Worm (Caenorhabditis elegans): Measurements from ENCODE around the gene cwp-5.

The cwp-5 gene

ce11 chrX:13143762-13144732 is 45.7 kb downstream of the cwp-5 start (continued):
- peak; percentile 16 for TF ChIP-seq madf-10 (tag; optimal IDR thresholded peaks at IDR 0.05)
- peak; percentile 18 for TF ChIP-seq F23B12.7 (tag; optimal IDR thresholded peaks at IDR 0.05; ENCODE audit: insufficient read depth)
- peak; percentile 99 for TF ChIP-seq zfh-2 (GFP tag; conservative IDR thresholded peaks at IDR 0.05)
- peak; percentile 1 for TF ChIP-seq pha-4 (tag; optimal IDR thresholded peaks at IDR 0.05)
- peak; percentile 26 for TF ChIP-seq gei-17 (GFP tag; optimal IDR thresholded peaks at IDR 0.05)
- TF ChIP-seq Y53G8AR.9 (GFP tag; conservative IDR thresholded peaks at IDR 0.05), result 0 out of 2 replicates have a peak, but pooled peaks have one; percentile 14
- TF ChIP-seq somi-1 (GFP tag; optimal IDR thresholded peaks at IDR 0.05), result peak; percentile 15
- no peak for TF ChIP-seq hsf-1 (GFP tag; IDR thresholded peaks at IDR 0.05)
- TF ChIP-seq C17E4.6 (GFP tag; IDR thresholded peaks at IDR 0.05), result no peak
- peak; percentile 90 for TF ChIP-seq egrh-3 (GFP tag; IDR thresholded peaks at IDR 0.05)
- peak; percentile 92 for TF ChIP-seq nhr-80 (tag; optimal IDR thresholded peaks at IDR 0.05)
- TF ChIP-seq K12H6.12 (tag; optimal IDR thresholded peaks at IDR 0.05), result peak; percentile 46
- 0 out of 2 replicates have a peak, but pooled peaks have one; percentile 26 for TF ChIP-seq lin-26 (GFP tag; IDR thresholded peaks at IDR 0.05)
- peak; percentile 50; the same call in 1 of the 2 replicates for TF ChIP-seq hmg-1.2 (GFP tag; IDR thresholded peaks at IDR 0.05)
- no peak for TF ChIP-seq fkh-3 (tag; optimal IDR thresholded peaks at IDR 0.05)
- TF ChIP-seq K11D2.4 (GFP tag; IDR thresholded peaks at IDR 0.05), result peak; percentile 57; the same call in 1 of the 2 replicates
- TF ChIP-seq zim-3 (tag; optimal IDR thresholded peaks at IDR 0.05), result peak; percentile 55
- no peak; the same call in 1 of the 2 replicates for TF ChIP-seq egl-44 (GFP tag; IDR thresholded peaks at IDR 0.05)
- no peak for TF ChIP-seq ztf-25 (GFP tag; IDR thresholded peaks at IDR 0.05)
- no peak for TF ChIP-seq attf-6 (GFP tag; IDR thresholded peaks at IDR 0.05)
- TF ChIP-seq atf-7 (tag; optimal IDR thresholded peaks at IDR 0.05), result peak; percentile 71
- peak; percentile 60 for TF ChIP-seq lin-40 (tag; optimal IDR thresholded peaks at IDR 0.05)
- TF ChIP-seq Y95B8A.8 (GFP tag; IDR thresholded peaks at IDR 0.05), result 0 out of 2 replicates have a peak, but pooled peaks have one; percentile 28
- TF ChIP-seq efl-1 (GFP tag; optimal IDR thresholded peaks at IDR 0.05), result no peak
- TF ChIP-seq die-1 (tag; optimal IDR thresholded peaks at IDR 0.05), result no peak
- peak; percentile 45; the same call in 1 of the 2 replicates for TF ChIP-seq lir-1 (GFP tag; conservative IDR thresholded peaks at IDR 0.05)
- peak; percentile 13 for TF ChIP-seq tbp1 (GFP tag; optimal IDR thresholded peaks at IDR 0.05)
- TF ChIP-seq repo-1 (tag; optimal IDR thresholded peaks at IDR 0.05), result peak; percentile 29
- TF ChIP-seq ama-1 (optimal IDR thresholded peaks at IDR 0.05), result peak; percentile 92
- no peak for TF ChIP-seq ama-1 (GFP tag; optimal IDR thresholded peaks at IDR 0.05)
- peak; percentile 61 for TF ChIP-seq attf-5 (GFP tag; optimal IDR thresholded peaks at IDR 0.05)
- peak; percentile 44 for TF ChIP-seq ekl-4 (GFP tag; IDR thresholded peaks at IDR 0.05)
- TF ChIP-seq madf-3 (GFP tag; IDR thresholded peaks at IDR 0.05), result 0 out of 2 replicates have a peak, but pooled peaks have one; percentile 47
- TF ChIP-seq dpl-1 (GFP tag; optimal IDR thresholded peaks at IDR 0.05), result no peak
- peak; percentile 46; the same call in 1 of the 2 replicates for TF ChIP-seq pbrm-1 (GFP tag; IDR thresholded peaks at IDR 0.05)
- no peak for TF ChIP-seq bed-2 (GFP tag; IDR thresholded peaks at IDR 0.05)
- TF ChIP-seq lin-35 (GFP tag; optimal IDR thresholded peaks at IDR 0.05), result peak in 1 of 3 experiments; percentile 23
- TF ChIP-seq lin-54 (GFP tag; optimal IDR thresholded peaks at IDR 0.05), result no peak
- peak; percentile 12 for TF ChIP-seq ztf-26 (tag; optimal IDR thresholded peaks at IDR 0.05)
- no peak for TF ChIP-seq ztf-28 (GFP tag; IDR thresholded peaks at IDR 0.05)
- 0 out of 2 replicates have a peak, but pooled peaks have one; percentile 34 for TF ChIP-seq aptf-3 (GFP tag; IDR thresholded peaks at IDR 0.05)
- TF ChIP-seq mcd-1 (GFP tag; IDR thresholded peaks at IDR 0.05), result peak; percentile 66
- TF ChIP-seq ztf-18 (tag; optimal IDR thresholded peaks at IDR 0.05), result peak; percentile 45
- 0 out of 2 replicates have a peak, but pooled peaks have one; percentile 16 for TF ChIP-seq cebp-1 (GFP tag; IDR thresholded peaks at IDR 0.05)
- peak; percentile 79 for TF ChIP-seq cebp-1 (tag; optimal IDR thresholded peaks at IDR 0.05)
- TF ChIP-seq lsl-1 (GFP tag; optimal IDR thresholded peaks at IDR 0.05), result no peak
- TF ChIP-seq sdz-38 (tag; optimal IDR thresholded peaks at IDR 0.05), result no peak

All from whole organism, young adult.